Worm (Caenorhabditis elegans): Measurements from ENCODE around the gene mtm-9.

Gene mtm-9

DNA sequence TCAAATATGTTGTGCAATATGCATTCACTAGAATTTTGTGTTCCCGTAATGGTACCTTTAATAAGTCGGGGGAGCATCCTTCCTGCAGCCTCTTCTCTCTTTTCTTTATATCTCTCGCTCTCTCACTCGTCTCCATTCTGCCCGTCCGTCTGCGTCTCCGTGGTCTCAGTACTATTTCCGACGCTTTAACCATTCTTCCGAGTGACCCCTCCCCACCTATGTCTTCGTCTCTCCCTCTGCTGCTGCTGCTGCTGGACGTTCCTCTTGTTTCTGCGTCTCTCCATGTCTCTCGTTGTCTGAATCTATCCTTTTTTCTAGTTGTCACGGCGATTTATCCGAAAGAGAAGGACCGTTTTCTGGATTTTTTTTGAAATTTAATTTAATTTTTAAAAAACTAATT is 39.5 kb upstream of the mtm-9 start (continued):
- TF ChIP-seq hlh-12 (tag; optimal IDR thresholded peaks at IDR 0.05): no peak
- no peak for TF ChIP-seq bed-1 (GFP tag; IDR thresholded peaks at IDR 0.05)
- no peak for TF ChIP-seq K11D2.4 (GFP tag; IDR thresholded peaks at IDR 0.05)
- no peak for TF ChIP-seq F37B4.10 (GFP tag; IDR thresholded peaks at IDR 0.05)
- TF ChIP-seq lin-54 (GFP tag; optimal IDR thresholded peaks at IDR 0.05): peak; percentile 17
- no peak for TF ChIP-seq mel-28 (tag; optimal IDR thresholded peaks at IDR 0.05; ENCODE audit: borderline replicate concordance)
- TF ChIP-seq mxl-1 (tag; optimal IDR thresholded peaks at IDR 0.05): no peak
- TF ChIP-seq aptf-2 (GFP tag; conservative IDR thresholded peaks at IDR 0.05): no peak
- TF ChIP-seq cebp-1 (GFP tag; IDR thresholded peaks at IDR 0.05): no peak
- TF ChIP-seq cebp-1 (tag; optimal IDR thresholded peaks at IDR 0.05): peak; percentile 58
- no peak for TF ChIP-seq madf-6 (GFP tag; IDR thresholded peaks at IDR 0.05)
- no peak for TF ChIP-seq snpc-1.3 (tag; optimal IDR thresholded peaks at IDR 0.05; ENCODE audit: insufficient read depth)
- no peak for TF ChIP-seq dpl-1 (GFP tag; optimal IDR thresholded peaks at IDR 0.05)
- peak; percentile 6 for TF ChIP-seq B0035.1 (tag; optimal IDR thresholded peaks at IDR 0.05)
- no peak for TF ChIP-seq lsl-1 (GFP tag; optimal IDR thresholded peaks at IDR 0.05)
- TF ChIP-seq bed-2 (GFP tag; IDR thresholded peaks at IDR 0.05): no peak
- TF ChIP-seq ama-1 (optimal IDR thresholded peaks at IDR 0.05): no peak
- no peak for TF ChIP-seq ama-1 (GFP tag; optimal IDR thresholded peaks at IDR 0.05)
- no peak for TF ChIP-seq him-1 (tag; optimal IDR thresholded peaks at IDR 0.05)
- TF ChIP-seq egrh-3 (GFP tag; IDR thresholded peaks at IDR 0.05): peak; percentile 52; the same call in 1 of the 2 replicates
- TF ChIP-seq snpc-3.4 (tag; optimal IDR thresholded peaks at IDR 0.05): no peak
- peak; percentile 14 for TF ChIP-seq tbp1 (GFP tag; optimal IDR thresholded peaks at IDR 0.05)
- no peak for TF ChIP-seq ekl-4 (GFP tag; IDR thresholded peaks at IDR 0.05)
- no peak for TF ChIP-seq sptf-2 (GFP tag; optimal IDR thresholded peaks at IDR 0.05)
- 0 out of 2 replicates have a peak, but pooled peaks have one; percentile 28 for TF ChIP-seq Y56A3A.18 (GFP tag; IDR thresholded peaks at IDR 0.05)
- TF ChIP-seq T26A5.8 (tag; optimal IDR thresholded peaks at IDR 0.05): no peak
- no peak for TF ChIP-seq D2030.7 (GFP tag; IDR thresholded peaks at IDR 0.05)
- TF ChIP-seq attf-6 (GFP tag; IDR thresholded peaks at IDR 0.05): no peak
- no peak for TF ChIP-seq aptf-3 (GFP tag; IDR thresholded peaks at IDR 0.05)
- TF ChIP-seq hrde-1 (tag; optimal IDR thresholded peaks at IDR 0.05; ENCODE audit: borderline replicate concordance): no peak
- TF ChIP-seq B0019.2 (GFP tag; conservative IDR thresholded peaks at IDR 0.05): no peak
- TF ChIP-seq ceh-91 (GFP tag; IDR thresholded peaks at IDR 0.05): no peak
- TF ChIP-seq egl-44 (GFP tag; IDR thresholded peaks at IDR 0.05): no peak
- TF ChIP-seq zfh-2 (GFP tag; conservative IDR thresholded peaks at IDR 0.05): peak; percentile 81
- no peak for TF ChIP-seq T07F8.4 (tag; optimal IDR thresholded peaks at IDR 0.05)
- TF ChIP-seq ets-4 (GFP tag; optimal IDR thresholded peaks at IDR 0.05): no peak
- TF ChIP-seq ZK185.1 (tag; optimal IDR thresholded peaks at IDR 0.05; ENCODE audit: poor library complexity, severe bottlenecking): no peak
- no peak for TF ChIP-seq F22D6.2 (tag; optimal IDR thresholded peaks at IDR 0.05)
- TF ChIP-seq attf-3 (GFP tag; conservative IDR thresholded peaks at IDR 0.05): 0 out of 2 replicates have a peak, but pooled peaks have one; percentile 26
- 0 out of 2 replicates have a peak, but pooled peaks have one; percentile 18 for TF ChIP-seq dox-1 (GFP tag; IDR thresholded peaks at IDR 0.05)
- TF ChIP-seq ceh-27 (GFP tag; optimal IDR thresholded peaks at IDR 0.05): peak; percentile 25
- no peak for TF ChIP-seq nhr-27 (tag; optimal IDR thresholded peaks at IDR 0.05)
- TF ChIP-seq pbrm-1 (GFP tag; IDR thresholded peaks at IDR 0.05): peak; percentile 41; the same call in 1 of the 2 replicates
- no peak for TF ChIP-seq F10E7.11 (tag; optimal IDR thresholded peaks at IDR 0.05)
- no peak for TF ChIP-seq unc-130 (GFP tag; optimal IDR thresholded peaks at IDR 0.05)
- TF ChIP-seq K12H6.12 (tag; optimal IDR thresholded peaks at IDR 0.05): peak; percentile 13
- no peak for TF ChIP-seq madf-3 (GFP tag; IDR thresholded peaks at IDR 0.05)
- no peak for TF ChIP-seq tbx-9 (tag; optimal IDR thresholded peaks at IDR 0.05; ENCODE audit: borderline replicate concordance)
- TF ChIP-seq B0336.3 (GFP tag; IDR thresholded peaks at IDR 0.05): peak; percentile 41; the same call in 1 of the 2 replicates
